Worm (Caenorhabditis elegans): Measurements from ENCODE around the gene fem-3.

DNA sequence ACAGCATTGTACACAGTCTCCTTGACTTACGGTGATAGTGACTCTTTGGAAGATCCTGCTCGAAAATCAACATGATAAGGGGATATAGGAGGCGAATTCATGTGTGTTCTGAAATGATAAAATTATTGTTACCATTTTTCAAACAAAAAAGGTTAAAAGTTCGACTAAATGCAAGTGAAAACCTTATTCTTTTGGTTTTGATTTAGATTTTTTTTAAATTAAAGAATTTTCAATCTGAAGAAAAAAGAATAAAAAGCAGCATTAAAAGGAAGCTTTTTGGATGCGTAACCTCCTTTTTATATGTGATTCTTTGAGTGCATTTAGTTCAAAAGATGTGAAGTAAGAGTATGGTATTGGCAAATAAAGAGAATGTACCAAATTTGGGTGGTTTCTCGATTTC is 30.6 kb downstream of the fem-3 start, which contains the start of gene delm-1:
- TF ChIP-seq flt-1 (GFP tag; IDR thresholded peaks at IDR 0.05) (no peak), med-1 (GFP tag; optimal IDR thresholded peaks at IDR 0.05; ENCODE audit: insufficient read depth) (no peak), klf-2 (GFP tag; conservative IDR thresholded peaks at IDR 0.05) (no peak), ref-1 (GFP tag; conservative IDR thresholded peaks at IDR 0.05) (no peak), cog-1 (tag; optimal IDR thresholded peaks at IDR 0.05) (no peak), T22C8.4 (GFP tag; IDR thresholded peaks at IDR 0.05) (no peak), ztf-29 (GFP tag; IDR thresholded peaks at IDR 0.05) (no peak)
